Fruit fly (Drosophila melanogaster) whole organism, embryonic: ENCODE results near the gene Stim.

Experiments
- BEAF-32 ChIP-seq: fragments of 200-800 bp; sonication (Bioruptor generic); optimal IDR thresholded peaks from 3 replicates; lab custom pipeline; 2017; ENCODE audit warnings: missing biosample characterization, missing genetic modification characterization, mild to moderate bottlenecking, moderate library complexity, missing genetic modification reagents
- CG10147 ChIP-seq: fragments of 200-800 bp; sonication (Bioruptor generic); optimal IDR thresholded peaks from 2 replicates; lab custom pipeline; 2019; ENCODE audit warnings: missing biosample characterization, mild to moderate bottlenecking, missing genetic modification characterization, moderate library complexity
- CG10274 ChIP-seq: fragments of 200-800 bp; sonication (Bioruptor generic); optimal IDR thresholded peaks from 3 replicates; lab custom pipeline; 2017; ENCODE audit warnings: missing biosample characterization, mild to moderate bottlenecking, missing genetic modification characterization
- CG14710 ChIP-seq: fragments of 200-800 bp; sonication (Bioruptor generic); optimal IDR thresholded peaks from 3 replicates; lab custom pipeline; 2019; ENCODE audit warnings: missing biosample characterization, mild to moderate bottlenecking, missing genetic modification characterization, moderate library complexity
- CG1647 ChIP-seq: fragments of 200-800 bp; sonication (Bioruptor generic); optimal IDR thresholded peaks from 3 replicates; lab custom pipeline; 2016; ENCODE audit warnings: missing biosample characterization, missing genetic modification characterization
- CG17802 ChIP-seq: fragments of 200-800 bp; sonication (Bioruptor generic); optimal IDR thresholded peaks from 2 replicates; lab custom pipeline; 2018; ENCODE audit warnings: missing biosample characterization, mild to moderate bottlenecking, missing genetic modification characterization, moderate library complexity
- CG2120 ChIP-seq: fragments of 200-800 bp; sonication (Bioruptor generic); optimal IDR thresholded peaks from 3 replicates; lab custom pipeline; 2016; ENCODE audit warnings: missing biosample characterization, missing genetic modification characterization
- CG30020 ChIP-seq: fragments of 200-800 bp; optimal IDR thresholded peaks from 2 replicates; lab custom pipeline; 2019; ENCODE audit warnings: missing biosample characterization, mild to moderate bottlenecking, missing genetic modification characterization, moderate library complexity
- CG34376 ChIP-seq: fragments of 200-800 bp; sonication (Bioruptor generic); optimal IDR thresholded peaks from 2 replicates; lab custom pipeline; 2018; ENCODE audit warnings: missing biosample characterization, mild to moderate bottlenecking, missing genetic modification characterization
- CG4854 ChIP-seq: fragments of 200-800 bp; sonication (Bioruptor generic); optimal IDR thresholded peaks from 2 replicates; lab custom pipeline; 2016; ENCODE audit warnings: missing biosample characterization, missing genetic modification characterization, inconsistent platforms
- CG5245 ChIP-seq: fragments of 200-800 bp; sonication (Bioruptor generic); optimal IDR thresholded peaks from 3 replicates; lab custom pipeline; 2016; ENCODE audit warnings: missing biosample characterization, missing genetic modification characterization
- CG6689 ChIP-seq: fragments of 200-800 bp; sonication (Bioruptor generic); IDR thresholded peaks from 2 replicates; pipeline ENCODE4 v1.3.6; 2022; ENCODE audit warnings: missing biosample characterization, missing genetic modification characterization
- CG8924 ChIP-seq: fragments of 200-800 bp; optimal IDR thresholded peaks from 3 replicates; lab custom pipeline; 2019; ENCODE audit warnings: missing biosample characterization, mild to moderate bottlenecking, missing genetic modification characterization, moderate library complexity
- CG9797 ChIP-seq: fragments of 200-800 bp; sonication (Bioruptor generic); optimal IDR thresholded peaks from 3 replicates; lab custom pipeline; 2018; ENCODE audit warnings: missing biosample characterization, mild to moderate bottlenecking, missing genetic modification characterization
- CG9876 ChIP-seq: fragments of 200-800 bp; sonication (Bioruptor generic); optimal IDR thresholded peaks from 2 replicates; lab custom pipeline; 2016; ENCODE audit warnings: missing biosample characterization, missing genetic modification characterization
- Dek ChIP-seq: fragments of 200-800 bp; sonication (Bioruptor generic); optimal IDR thresholded peaks from 3 replicates; lab custom pipeline; 2019; ENCODE audit warnings: missing biosample characterization, mild to moderate bottlenecking, missing genetic modification characterization, moderate library complexity
- Dfd ChIP-seq, 2 experiments: fragments of >200 bp; optimal IDR thresholded peaks; 2 replicates each; lab custom pipeline; 2017; ENCODE audit warnings: missing biosample characterization in 2 of 2, missing genetic modification characterization in 2 of 2
- Dp ChIP-seq: fragments of 200-800 bp; sonication (Bioruptor generic); optimal IDR thresholded peaks from 2 replicates; lab custom pipeline; 2018; ENCODE audit warnings: missing biosample characterization, mild to moderate bottlenecking, missing genetic modification characterization, moderate library complexity
- Eip74EF ChIP-seq, 2 experiments: fragments of 200-800 bp in 1 of 2; fragments of >200 bp in 1 of 2; sonication (Bioruptor generic) in 1 of 2; optimal IDR thresholded peaks; 2 replicates each; lab custom pipeline; 2017 to 2019; ENCODE audit warnings: missing biosample characterization in 2 of 2, missing genetic modification characterization in 2 of 2, mild to moderate bottlenecking in 1 of 2, moderate library complexity in 1 of 2
- HmgD ChIP-seq: fragments of 200-800 bp; sonication (Bioruptor generic); optimal IDR thresholded peaks from 3 replicates; lab custom pipeline; 2016; ENCODE audit warnings: missing biosample characterization, missing genetic modification characterization
- Lpt ChIP-seq: fragments of >200 bp; optimal IDR thresholded peaks from 2 replicates; lab custom pipeline; 2018; ENCODE audit warnings: missing biosample characterization, missing genetic modification characterization
- Med ChIP-seq: fragments of 200-800 bp; sonication (Bioruptor generic); peaks from one replicate; lab custom pipeline; 2016; ENCODE audit warnings: missing biosample characterization, missing genetic modification characterization, mild to moderate bottlenecking, inconsistent platforms, moderate library complexity
- Mrtf ChIP-seq: fragments of 200-800 bp; sonication (Bioruptor generic); IDR thresholded peaks from 3 replicates; pipeline ENCODE4 v1.3.6; 2022; ENCODE audit warnings: missing biosample characterization, missing genetic modification characterization
- NfI ChIP-seq: fragments of 200-800 bp; sonication (Bioruptor generic); optimal IDR thresholded peaks from 3 replicates; lab custom pipeline; 2018; ENCODE audit warnings: missing biosample characterization, mild to moderate bottlenecking, missing genetic modification characterization, moderate library complexity
- Oli ChIP-seq: fragments of 200-800 bp; sonication (Bioruptor generic); optimal IDR thresholded peaks from 2 replicates; lab custom pipeline; 2018; ENCODE audit warnings: missing biosample characterization, mild to moderate bottlenecking, missing genetic modification characterization, moderate library complexity
- PHDP ChIP-seq: fragments of 200-800 bp; sonication (Bioruptor generic); optimal IDR thresholded peaks from 3 replicates; lab custom pipeline; 2018; ENCODE audit warnings: missing biosample characterization, mild to moderate bottlenecking, missing genetic modification characterization, moderate library complexity
- Ravus ChIP-seq: fragments of 200-800 bp; sonication (Bioruptor generic); IDR thresholded peaks from 2 replicates; pipeline ENCODE4 v1.3.6; 2022; ENCODE audit warnings: missing biosample characterization, missing genetic modification characterization
- Stat92E ChIP-seq, 3 experiments: fragments of >200 bp in 2 of 3; fragments of 200-800 bp in 1 of 3; sonication (Bioruptor generic) in 1 of 3; optimal IDR thresholded peaks; 2 replicates each; lab custom pipeline; 2017 to 2019; ENCODE audit warnings: missing biosample characterization in 3 of 3, missing genetic modification characterization in 3 of 3, mild to moderate bottlenecking in 1 of 3, moderate library complexity in 1 of 3
- Taf1 ChIP-seq: fragments of 200-800 bp; sonication (Bioruptor generic); IDR thresholded peaks from 2 replicates; pipeline ENCODE4 v1.3.6; 2022; ENCODE audit warnings: missing biosample characterization, missing genetic modification characterization
- ac ChIP-seq: fragments of 200-800 bp; sonication (Bioruptor generic); optimal IDR thresholded peaks from 3 replicates; lab custom pipeline; 2017; ENCODE audit warnings: missing biosample characterization, mild to moderate bottlenecking, missing genetic modification characterization
- bcd ChIP-seq: fragments of 200-800 bp; sonication (Bioruptor generic); optimal IDR thresholded peaks from 2 replicates; lab custom pipeline; 2017; ENCODE audit warnings: missing biosample characterization, mild to moderate bottlenecking, missing genetic modification characterization
- cg ChIP-seq: fragments of 200-800 bp; sonication (Bioruptor generic); optimal IDR thresholded peaks from 3 replicates; lab custom pipeline; 2019; ENCODE audit warnings: missing biosample characterization, mild to moderate bottlenecking, missing genetic modification characterization, moderate library complexity
- dan ChIP-seq: fragments of 200-800 bp; sonication (Bioruptor generic); IDR thresholded peaks from 2 replicates; pipeline ENCODE4 v1.3.6; 2022; ENCODE audit warnings: missing biosample characterization, missing genetic modification characterization
- dimm ChIP-seq: fragments of 200-800 bp; sonication (Bioruptor generic); IDR thresholded peaks from 2 replicates; pipeline ENCODE4 v1.3.6; 2022; ENCODE audit warnings: missing biosample characterization, missing genetic modification characterization
- dpn ChIP-seq, 2 experiments: fragments of 200-800 bp; sonication (Bioruptor generic); optimal IDR thresholded peaks; 3 replicates each; lab custom pipeline; 2016; ENCODE audit warnings: missing biosample characterization in 2 of 2, missing genetic modification characterization in 2 of 2
- gce ChIP-seq: fragments of 200-800 bp; sonication (Bioruptor generic); IDR thresholded peaks from 3 replicates; pipeline ENCODE4 v1.3.6; 2022; ENCODE audit warnings: missing biosample characterization, missing genetic modification characterization
- h ChIP-seq: fragments of >200 bp; optimal IDR thresholded peaks from 2 replicates; lab custom pipeline; 2017
- kay ChIP-seq: fragments of 200-800 bp; sonication (Bioruptor generic); optimal IDR thresholded peaks from 2 replicates; lab custom pipeline; 2016; ENCODE audit warnings: missing biosample characterization, missing genetic modification characterization
- kni ChIP-seq: fragments of 200-800 bp; sonication (Bioruptor generic); optimal IDR thresholded peaks from 3 replicates; lab custom pipeline; 2017; ENCODE audit warnings: mild to moderate bottlenecking, missing biosample characterization, missing genetic modification reagents, missing genetic modification characterization
- lbe ChIP-seq: fragments of 200-800 bp; sonication (Bioruptor generic); optimal IDR thresholded peaks from 2 replicates; lab custom pipeline; 2016; ENCODE audit warnings: missing biosample characterization, mild to moderate bottlenecking, missing genetic modification characterization
- maf-S ChIP-seq: fragments of 200-800 bp; sonication (Bioruptor generic); optimal IDR thresholded peaks from 2 replicates; lab custom pipeline; 2016; ENCODE audit warnings: missing biosample characterization, missing genetic modification characterization
- mam ChIP-seq: fragments of 200-800 bp; sonication (Bioruptor generic); optimal IDR thresholded peaks from 3 replicates; lab custom pipeline; 2016; ENCODE audit warnings: missing biosample characterization, missing genetic modification characterization
- pnt ChIP-seq: fragments of 200-800 bp; sonication (Bioruptor generic); optimal IDR thresholded peaks from 3 replicates; lab custom pipeline; 2016; ENCODE audit warnings: missing biosample characterization, missing genetic modification characterization
- pros ChIP-seq: fragments of 200-800 bp; sonication (Bioruptor generic); optimal IDR thresholded peaks from 3 replicates; lab custom pipeline; 2019; ENCODE audit warnings: missing biosample characterization, mild to moderate bottlenecking, missing genetic modification characterization, moderate library complexity
- pzg ChIP-seq: fragments of 200-800 bp; sonication (Bioruptor generic); optimal IDR thresholded peaks from 3 replicates; lab custom pipeline; 2018; ENCODE audit warnings: missing biosample characterization, mild to moderate bottlenecking, missing genetic modification characterization, moderate library complexity
- slou ChIP-seq: fragments of 200-800 bp; sonication (Bioruptor generic); optimal IDR thresholded peaks from 3 replicates; lab custom pipeline; 2016; ENCODE audit warnings: missing biosample characterization, missing genetic modification characterization
- ssp ChIP-seq: fragments of 200-800 bp; sonication (Bioruptor generic); IDR thresholded peaks from 2 replicates; pipeline ENCODE4 v1.3.6; 2022; ENCODE audit warnings: missing biosample characterization, missing genetic modification characterization
- tin ChIP-seq: fragments of 200-800 bp; sonication (Bioruptor generic); optimal IDR thresholded peaks from 3 replicates; lab custom pipeline; 2016; ENCODE audit warnings: missing biosample characterization, missing genetic modification characterization
- wek ChIP-seq: fragments of 200-800 bp; sonication (Bioruptor generic); optimal IDR thresholded peaks from 3 replicates; lab custom pipeline; 2018; ENCODE audit warnings: missing biosample characterization, mild to moderate bottlenecking, missing genetic modification characterization, moderate library complexity
- zen ChIP-seq: fragments of 200-800 bp; sonication (Bioruptor generic); optimal IDR thresholded peaks from 3 replicates; lab custom pipeline; 2018; ENCODE audit warnings: missing biosample characterization, mild to moderate bottlenecking, missing genetic modification characterization, moderate library complexity
- zen2 ChIP-seq: fragments of 200-800 bp; sonication (Bioruptor generic); IDR thresholded peaks from 3 replicates; pipeline ENCODE4 v1.3.6; 2022; ENCODE audit warnings: missing biosample characterization, missing genetic modification characterization; ENCODE audit not compliant: partially characterized antibody

Gene Stim

dm6 chrX:15986654-15987053 is 46.4 kb upstream of the Stim start, which contains the start of gene ND-20 (continued):
- TF ChIP-seq PHDP = peak; percentile 3
- TF ChIP-seq h (lab: Kevin White, UChicago) = no peak
- TF ChIP-seq pzg (GFP tag; lab: Kevin White, UChicago) = peak; percentile 88
- no peak for TF ChIP-seq dan (GFP tag; lab: Robert Waterston, UW)
- TF ChIP-seq Lpt (GFP tag; lab: Kevin White, UChicago) = no peak
- no peak for TF ChIP-seq cg (GFP tag; lab: Kevin White, UChicago)
- peak in 1 of 3 experiments; percentile 90 for TF ChIP-seq Stat92E (GFP tag; optimal IDR thresholded peaks at IDR 0.05; lab: Kevin White, UChicago)
- TF ChIP-seq Taf1 (GFP tag; lab: Robert Waterston, UW) = no peak
- peak in 1 of 2 experiments; percentile 17 for TF ChIP-seq dpn (GFP tag; optimal IDR thresholded peaks at IDR 0.05; lab: Kevin White, UChicago)
- no peak for TF ChIP-seq tin (GFP tag; lab: Kevin White, UChicago)
- peak in 1 of 2 experiments; percentile 77 for TF ChIP-seq Dfd (GFP tag; optimal IDR thresholded peaks at IDR 0.05; lab: Kevin White, UChicago)
- TF ChIP-seq HmgD (GFP tag; lab: Kevin White, UChicago) = peak; percentile 38
- peak; percentile 28 for TF ChIP-seq CG8924 (tag; lab: Kevin White, UChicago)
- TF ChIP-seq CG5245 = no peak
- TF ChIP-seq Dp (GFP tag; lab: Kevin White, UChicago) = peak; percentile 21
- TF ChIP-seq CG9797 (GFP tag; lab: Kevin White, UChicago) = peak; percentile 81
- no peak for TF ChIP-seq CG10147 (GFP tag; lab: Kevin White, UChicago)
- TF ChIP-seq Mrtf (GFP tag; lab: Robert Waterston, UW) = no peak
- no peak for TF ChIP-seq dimm
- TF ChIP-seq CG9876 (GFP tag; lab: Kevin White, UChicago) = peak; percentile 18
- TF ChIP-seq CG17802 (tag; lab: Kevin White, UChicago) = peak; percentile 94
- no peak for TF ChIP-seq pros (GFP tag; lab: Kevin White, UChicago)

- TF ChIP-seq ac (GFP tag; lab: Kevin White, UChicago) (no peak), mam (no peak), Eip74EF (GFP tag; optimal IDR thresholded peaks at IDR 0.05; lab: Kevin White, UChicago) (no peak), Oli (tag; lab: Kevin White, UChicago) (no peak), Dek (tag; lab: Kevin White, UChicago) (no peak), bcd (GFP tag; lab: Kevin White, UChicago) (no peak), CG2120 (peak; percentile 11), ssp (GFP tag; lab: Robert Waterston, UW) (peak; percentile 86), CG30020 (tag; lab: Kevin White, UChicago) (peak; percentile 94), kni (GFP tag; lab: Kevin White, UChicago) (no peak), slou (no peak), lbe (GFP tag; lab: Kevin White, UChicago) (no peak), BEAF-32 (GFP tag; lab: Kevin White, UChicago) (peak; percentile 28), CG10274 (GFP tag; lab: Kevin White, UChicago) (no peak), zen (tag; lab: Kevin White, UChicago) (peak; percentile 30), CG6689 (GFP tag; lab: Robert Waterston, UW) (no peak), Ravus (GFP tag; lab: Robert Waterston, UW) (no peak), CG14710 (peak; percentile 32), zen2 (GFP tag; lab: Robert Waterston, UW) (no peak), Med (GFP tag; lab: Kevin White, UChicago) (peak; percentile 4), kay (no peak), CG1647 (GFP tag; lab: Kevin White, UChicago) (no peak), maf-S (GFP tag; lab: Kevin White, UChicago) (no peak), NfI (GFP tag; lab: Kevin White, UChicago) (no peak), pzg (GFP tag; lab: Kevin White, UChicago) (peak; percentile 47), wek (GFP tag; lab: Kevin White, UChicago) (no peak), gce (no peak), CG4854 (GFP tag; lab: Kevin White, UChicago) (no peak), pnt (GFP tag; lab: Kevin White, UChicago) (no peak), CG34376 (GFP tag; lab: Kevin White, UChicago) (no peak)
Measured at dm6 chrX:15983501-15983900, 43.2 kb upstream of the Stim start, which contains the start of gene Slc25A46a. TSS of gene Slc25A46a (plus strand) at chrX:15983772.
